Worm (Caenorhabditis elegans): ENCODE data around the gene F41F3.1.

ce11 chrV:4649649-4650384 is 4.5 kb upstream of the F41F3.1 start:
- TF ChIP-seq snpc-4 (tag; optimal IDR thresholded peaks at IDR 0.05) (no peak), nhr-23 (tag; optimal IDR thresholded peaks at IDR 0.05) (no peak), nhr-25 (tag; optimal IDR thresholded peaks at IDR 0.05) (no peak), gmeb-1 (tag; optimal IDR thresholded peaks at IDR 0.05) (no peak), ama-1 (optimal IDR thresholded peaks at IDR 0.05) (no peak), lin-13 (GFP tag; optimal IDR thresholded peaks at IDR 0.05) (no peak), unc-39 (tag; optimal IDR thresholded peaks at IDR 0.05) (no peak), unc-62 (GFP tag; optimal IDR thresholded peaks at IDR 0.05) (no peak), mdl-1 (tag; optimal IDR thresholded peaks at IDR 0.05) (no peak), peb-1 (tag; optimal IDR thresholded peaks at IDR 0.05) (no peak), nhr-12 (tag; optimal IDR thresholded peaks at IDR 0.05) (no peak)

Measured in whole organism, L2 larva.